Worm (Caenorhabditis elegans) whole organism, midembryonic: ENCODE data around the gene set-1.

Experiments used
- T22C8.4 ChIP-seq: fragments of 200-800 bp; sonication (Bioruptor generic); IDR thresholded peaks from 2 replicates; pipeline ENCODE4 v1.3.6; 2022; ENCODE audit warnings: missing genetic modification characterization, missing compliant biosample characterization
- flt-1 ChIP-seq: fragments of 200-800 bp; sonication (Bioruptor generic); IDR thresholded peaks from 2 replicates; pipeline ENCODE4 v1.3.6; 2022; ENCODE audit warnings: missing genetic modification characterization, missing compliant biosample characterization
- med-1 ChIP-seq: sonication (generic microtip); optimal IDR thresholded peaks from 2 replicates; lab custom pipeline; 2017; ENCODE audit warnings: missing genetic modification characterization, mild to moderate bottlenecking, missing compliant biosample characterization, antibody characterized with exemption, missing genetic modification reagents; ENCODE audit not compliant: insufficient read depth
- ref-1 ChIP-seq: fragments of 200-800 bp; sonication (Bioruptor generic); conservative IDR thresholded peaks from 2 replicates; pipeline ENCODE4 v1.3.6; 2022; ENCODE audit warnings: missing genetic modification reagents, missing genetic modification characterization, missing compliant biosample characterization

DNA sequence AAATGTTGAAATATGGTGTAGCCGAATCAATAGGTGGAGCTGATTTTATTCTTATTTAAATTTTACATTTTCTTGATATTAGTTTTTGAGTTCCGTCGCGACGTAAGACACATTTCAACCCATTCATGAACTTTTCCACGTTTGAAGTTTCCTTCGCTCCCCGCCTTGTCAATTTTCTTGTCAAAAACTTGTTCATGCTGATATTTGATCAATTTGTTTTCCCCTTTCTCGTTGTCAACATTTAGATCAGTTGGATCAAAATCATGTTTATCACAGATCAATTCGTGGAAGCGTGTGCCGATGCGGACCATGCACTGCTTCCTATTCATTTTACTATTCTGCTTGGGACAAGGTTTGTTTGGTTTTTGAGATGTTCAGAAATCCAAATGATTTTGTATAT lies 30.7 kb upstream of the set-1 start, which contains the start of gene chtb-2:
- TF ChIP-seq T22C8.4 (GFP tag; lab: Robert Waterston, UW): no peak
- TF ChIP-seq flt-1: no peak
- no peak for TF ChIP-seq med-1 (GFP tag; lab: Kevin White, UChicago)
- no peak for TF ChIP-seq ref-1 (GFP tag; lab: Robert Waterston, UW)
